Fruit fly (Drosophila melanogaster) whole organism, embryonic: ENCODE data around the gene Appl.

ENCODE experiments used
- ATbp ChIP-seq: fragments of 200-800 bp; sonication (Bioruptor generic); optimal IDR thresholded peaks from 2 replicates; lab custom pipeline; 2017; ENCODE audit warnings: missing biosample characterization, mild to moderate bottlenecking, missing genetic modification characterization, missing genetic modification reagents
- Abd-B ChIP-seq: fragments of 200-800 bp; sonication (Bioruptor generic); optimal IDR thresholded peaks from 2 replicates; lab custom pipeline; 2018; ENCODE audit warnings: missing biosample characterization, mild to moderate bottlenecking, missing genetic modification characterization, moderate library complexity
- Ada2b ChIP-seq: fragments of 200-800 bp; sonication (Bioruptor generic); IDR thresholded peaks from 2 replicates; pipeline ENCODE4 v1.3.6; 2022; ENCODE audit warnings: missing biosample characterization, missing genetic modification characterization
- Adf1 ChIP-seq: fragments of 200-800 bp; sonication (Bioruptor generic); IDR thresholded peaks from 2 replicates; pipeline ENCODE4 v1.3.6; 2022; ENCODE audit warnings: missing biosample characterization, missing genetic modification characterization
- CG10321 ChIP-seq: fragments of 200-800 bp; sonication (Bioruptor generic); IDR thresholded peaks from 2 replicates; pipeline ENCODE4 v1.3.6; 2022; ENCODE audit warnings: missing biosample characterization, missing genetic modification characterization
- CG10565 ChIP-seq: fragments of 200-800 bp; sonication (Bioruptor generic); optimal IDR thresholded peaks from 3 replicates; lab custom pipeline; 2016; ENCODE audit warnings: missing biosample characterization, mild to moderate bottlenecking, missing genetic modification characterization
- CG12071 ChIP-seq: fragments of 200-800 bp; sonication (Bioruptor generic); optimal IDR thresholded peaks from 3 replicates; lab custom pipeline; 2018; ENCODE audit warnings: missing biosample characterization, mild to moderate bottlenecking, missing genetic modification characterization
- CG15011 ChIP-seq: fragments of 200-800 bp; sonication (Bioruptor generic); optimal IDR thresholded peaks from 3 replicates; lab custom pipeline; 2018; ENCODE audit warnings: missing biosample characterization, mild to moderate bottlenecking, missing genetic modification characterization
- CG15601 ChIP-seq: fragments of 200-800 bp; sonication (Bioruptor generic); optimal IDR thresholded peaks from 3 replicates; lab custom pipeline; 2019; ENCODE audit warnings: missing biosample characterization, mild to moderate bottlenecking, missing genetic modification characterization, moderate library complexity
- CG15696 ChIP-seq: fragments of 200-800 bp; sonication (Bioruptor generic); optimal IDR thresholded peaks from 2 replicates; lab custom pipeline; 2019; ENCODE audit warnings: missing biosample characterization, mild to moderate bottlenecking, missing genetic modification characterization, moderate library complexity
- CG1603 ChIP-seq: fragments of 200-800 bp; sonication (Bioruptor generic); optimal IDR thresholded peaks from 2 replicates; lab custom pipeline; 2019; ENCODE audit warnings: missing biosample characterization, mild to moderate bottlenecking, missing genetic modification characterization, moderate library complexity
- CG18262 ChIP-seq: fragments of 200-800 bp; optimal IDR thresholded peaks from 3 replicates; lab custom pipeline; 2019; ENCODE audit warnings: missing biosample characterization, mild to moderate bottlenecking, missing genetic modification characterization, moderate library complexity
- CG33557 ChIP-seq: fragments of 200-800 bp; sonication (Bioruptor generic); optimal IDR thresholded peaks from 2 replicates; lab custom pipeline; 2019; ENCODE audit warnings: missing biosample characterization, mild to moderate bottlenecking, missing genetic modification characterization, moderate library complexity
- CG3407 ChIP-seq: fragments of 200-800 bp; sonication (Bioruptor generic); optimal IDR thresholded peaks from 2 replicates; lab custom pipeline; 2018; ENCODE audit warnings: missing biosample characterization, mild to moderate bottlenecking, missing genetic modification characterization
- CG8089 ChIP-seq: fragments of 200-800 bp; sonication (Bioruptor generic); optimal IDR thresholded peaks from 3 replicates; lab custom pipeline; 2016; ENCODE audit warnings: missing biosample characterization, missing genetic modification characterization
- CG9727 ChIP-seq: fragments of 200-800 bp; sonication (Bioruptor generic); optimal IDR thresholded peaks from 3 replicates; lab custom pipeline; 2017; ENCODE audit warnings: missing biosample characterization, mild to moderate bottlenecking, missing genetic modification characterization
- Dbx ChIP-seq: fragments of 200-800 bp; sonication (Bioruptor generic); IDR thresholded peaks from 3 replicates; pipeline ENCODE4 v1.3.6; 2022; ENCODE audit warnings: missing biosample characterization, missing genetic modification characterization
- Deaf1 ChIP-seq: fragments of 200-800 bp; optimal IDR thresholded peaks from 3 replicates; lab custom pipeline; 2019; ENCODE audit warnings: missing biosample characterization, mild to moderate bottlenecking, missing genetic modification characterization, moderate library complexity
- Dref ChIP-seq: fragments of 200-800 bp; sonication (Bioruptor generic); IDR thresholded peaks from 2 replicates; pipeline ENCODE4 v1.3.6; 2022; ENCODE audit warnings: missing biosample characterization, missing genetic modification characterization
- Ets65A ChIP-seq: fragments of 200-800 bp; sonication (Bioruptor generic); peaks from one replicate; lab custom pipeline; 2016; ENCODE audit warnings: missing biosample characterization, missing genetic modification characterization
- HLHmδ ChIP-seq: fragments of 200-800 bp; sonication (Bioruptor generic); optimal IDR thresholded peaks from 2 replicates; lab custom pipeline; 2018; ENCODE audit warnings: missing biosample characterization, mild to moderate bottlenecking, missing genetic modification characterization, moderate library complexity
- Hr78 ChIP-seq, 2 experiments: fragments of 200-800 bp in 1 of 2; fragments of >200 bp in 1 of 2; sonication (Bioruptor generic) in 1 of 2; optimal IDR thresholded peaks; 2 replicates each; lab custom pipeline; 2017 to 2019; ENCODE audit warnings: missing biosample characterization in 2 of 2, missing genetic modification characterization in 2 of 2, mild to moderate bottlenecking in 1 of 2, moderate library complexity in 1 of 2
- Kr ChIP-seq: fragments of 200-800 bp; sonication (Bioruptor generic); optimal IDR thresholded peaks from 2 replicates; lab custom pipeline; 2017; ENCODE audit warnings: missing biosample characterization, mild to moderate bottlenecking, missing genetic modification characterization
- Lhr ChIP-seq: fragments of 200-800 bp; sonication (Bioruptor generic); optimal IDR thresholded peaks from 3 replicates; lab custom pipeline; 2017; ENCODE audit warnings: mild to moderate bottlenecking, missing biosample characterization, missing genetic modification reagents, missing genetic modification characterization
- Nf-YA ChIP-seq: fragments of 200-800 bp; sonication (Bioruptor generic); IDR thresholded peaks from 2 replicates; pipeline ENCODE4 v1.3.6; 2022; ENCODE audit warnings: missing biosample characterization, missing genetic modification characterization
- Nf-YB ChIP-seq: fragments of 200-800 bp; sonication (Bioruptor generic); optimal IDR thresholded peaks from 3 replicates; lab custom pipeline; 2019; ENCODE audit warnings: missing biosample characterization, mild to moderate bottlenecking, missing genetic modification characterization, moderate library complexity
- Side ChIP-seq: fragments of 200-800 bp; sonication (Bioruptor generic); optimal IDR thresholded peaks from 2 replicates; lab custom pipeline; 2016; ENCODE audit warnings: missing biosample characterization, missing genetic modification characterization
- Stat92E ChIP-seq, 3 experiments: fragments of >200 bp in 2 of 3; fragments of 200-800 bp in 1 of 3; sonication (Bioruptor generic) in 1 of 3; optimal IDR thresholded peaks; 2 replicates each; lab custom pipeline; 2017 to 2019; ENCODE audit warnings: missing biosample characterization in 3 of 3, missing genetic modification characterization in 3 of 3, mild to moderate bottlenecking in 1 of 3, moderate library complexity in 1 of 3
- abd-A ChIP-seq: fragments of 200-800 bp; sonication (Bioruptor generic); optimal IDR thresholded peaks from 3 replicates; lab custom pipeline; 2019; ENCODE audit warnings: missing biosample characterization, mild to moderate bottlenecking, missing genetic modification characterization, moderate library complexity
- al ChIP-seq: fragments of 200-800 bp; sonication (Bioruptor generic); IDR thresholded peaks from 2 replicates; pipeline ENCODE4 v1.3.6; 2022; ENCODE audit warnings: missing biosample characterization, missing genetic modification characterization
- bab2 ChIP-seq: fragments of 200-800 bp; sonication (Bioruptor generic); optimal IDR thresholded peaks from 2 replicates; lab custom pipeline; 2016; ENCODE audit warnings: missing biosample characterization, missing genetic modification characterization
- cg ChIP-seq: fragments of 200-800 bp; sonication (Bioruptor generic); optimal IDR thresholded peaks from 3 replicates; lab custom pipeline; 2019; ENCODE audit warnings: missing biosample characterization, mild to moderate bottlenecking, missing genetic modification characterization, moderate library complexity
- chif ChIP-seq, 2 experiments: fragments of 200-800 bp; sonication (Bioruptor generic); optimal IDR thresholded peaks; 3 replicates each; lab custom pipeline; 2016; ENCODE audit warnings: missing biosample characterization in 2 of 2, missing genetic modification characterization in 2 of 2
- ci ChIP-seq: fragments of 200-800 bp; sonication (Bioruptor generic); IDR thresholded peaks from 3 replicates; pipeline ENCODE4 v1.3.6; 2022; ENCODE audit warnings: missing biosample characterization, missing genetic modification characterization
- crol ChIP-seq: fragments of 200-800 bp; sonication (Bioruptor generic); IDR thresholded peaks from 2 replicates; pipeline ENCODE4 v1.3.6; 2022; ENCODE audit warnings: missing biosample characterization, missing genetic modification characterization
- dmrt11E ChIP-seq: fragments of 200-800 bp; sonication (Bioruptor generic); optimal IDR thresholded peaks from 3 replicates; lab custom pipeline; 2018; ENCODE audit warnings: missing biosample characterization, mild to moderate bottlenecking, missing genetic modification characterization, moderate library complexity
- eve ChIP-seq, 2 experiments: fragments of >200 bp; optimal IDR thresholded peaks; 2 replicates each; lab custom pipeline; 2017; ENCODE audit warnings: missing biosample characterization in 2 of 2, missing genetic modification characterization in 2 of 2
- ewg ChIP-seq: fragments of 200-800 bp; sonication (Bioruptor generic); optimal IDR thresholded peaks from 3 replicates; lab custom pipeline; 2017; ENCODE audit warnings: mild to moderate bottlenecking, missing biosample characterization, missing genetic modification reagents, missing genetic modification characterization
- gro ChIP-seq: fragments of 200-800 bp; sonication (Bioruptor generic); optimal IDR thresholded peaks from 2 replicates; lab custom pipeline; 2016; ENCODE audit warnings: missing biosample characterization, missing genetic modification characterization
- jumu ChIP-seq: fragments of 200-800 bp; sonication (Bioruptor generic); optimal IDR thresholded peaks from 3 replicates; lab custom pipeline; 2016; ENCODE audit warnings: missing biosample characterization, missing genetic modification characterization
- lola ChIP-seq, 3 experiments: fragments of >200 bp in 2 of 3; fragments of 200-800 bp in 1 of 3; sonication (Bioruptor generic) in 1 of 3; optimal IDR thresholded peaks; 2 replicates each; lab custom pipeline; 2017 to 2019; ENCODE audit warnings: missing biosample characterization in 3 of 3, missing genetic modification characterization in 3 of 3, mild to moderate bottlenecking in 1 of 3, moderate library complexity in 1 of 3
- onecut ChIP-seq: fragments of 200-800 bp; sonication (Bioruptor generic); IDR thresholded peaks from 2 replicates; pipeline ENCODE4 v1.3.6; 2022; ENCODE audit warnings: missing biosample characterization, missing genetic modification characterization
- org-1 ChIP-seq: fragments of 200-800 bp; sonication (Bioruptor generic); optimal IDR thresholded peaks from 2 replicates; lab custom pipeline; 2017; ENCODE audit warnings: missing biosample characterization, missing genetic modification characterization
- otp ChIP-seq: fragments of 200-800 bp; sonication (Bioruptor generic); IDR thresholded peaks from 3 replicates; pipeline ENCODE4, ENCODE4 v1.3.6; 2022; ENCODE audit warnings: missing biosample characterization, missing genetic modification characterization
- pb ChIP-seq: fragments of 200-800 bp; sonication (Bioruptor generic); optimal IDR thresholded peaks from 3 replicates; lab custom pipeline; 2016; ENCODE audit warnings: missing biosample characterization, missing genetic modification characterization
- salm ChIP-seq: fragments of 200-800 bp; sonication (Bioruptor generic); optimal IDR thresholded peaks from 2 replicates; lab custom pipeline; 2018; ENCODE audit warnings: missing biosample characterization, mild to moderate bottlenecking, missing genetic modification characterization
- sens ChIP-seq: fragments of 200-800 bp; sonication (Bioruptor generic); peaks from one replicate; lab custom pipeline; 2016; ENCODE audit warnings: missing biosample characterization, missing genetic modification characterization
- sr ChIP-seq: fragments of 200-800 bp; sonication (Bioruptor generic); IDR thresholded peaks from 3 replicates; pipeline ENCODE4 v1.3.6; 2022; ENCODE audit warnings: missing biosample characterization, missing genetic modification characterization
- twi ChIP-seq: fragments of 200-800 bp; optimal IDR thresholded peaks from 2 replicates; lab custom pipeline; 2019; ENCODE audit warnings: missing biosample characterization, mild to moderate bottlenecking, missing genetic modification characterization, moderate library complexity
- unpg ChIP-seq: fragments of 200-800 bp; sonication (Bioruptor generic); optimal IDR thresholded peaks from 3 replicates; lab custom pipeline; 2018; ENCODE audit warnings: missing biosample characterization, mild to moderate bottlenecking, missing genetic modification characterization, moderate library complexity

Gene Appl

DNA sequence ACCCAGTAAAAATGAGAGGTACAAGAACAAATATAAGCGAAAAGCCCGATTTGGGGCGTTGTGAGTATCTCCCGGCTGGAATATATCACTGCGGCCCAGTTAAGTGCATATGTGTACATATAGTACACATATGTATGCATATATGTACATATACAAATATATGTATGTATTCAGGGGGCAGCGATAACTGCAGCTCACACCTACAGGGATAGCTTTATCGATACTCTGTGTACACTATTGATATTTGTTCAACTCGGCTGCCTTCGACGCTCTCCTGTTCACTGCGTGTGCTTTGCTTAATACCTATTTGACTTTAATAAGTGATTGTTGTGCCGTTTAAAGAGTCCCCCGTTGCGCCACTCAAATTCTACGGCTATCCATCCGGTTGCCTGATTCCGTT, 51.5 kb downstream of the Appl start, which contains the start of gene vnd (continued):
- peak; percentile 34 for TF ChIP-seq CG15601 (tag; lab: Kevin White, UChicago)
- TF ChIP-seq eve (GFP tag; optimal IDR thresholded peaks at IDR 0.05; lab: Kevin White, UChicago): no peak
- peak; percentile 15 for TF ChIP-seq twi (tag; lab: Kevin White, UChicago)
- TF ChIP-seq CG9727 (GFP tag; lab: Kevin White, UChicago): peak; percentile 40
- no peak for TF ChIP-seq Adf1
- TF ChIP-seq dmrt11E: peak; percentile 64
- TF ChIP-seq Kr (GFP tag; lab: Kevin White, UChicago): peak; percentile 41
- peak; percentile 78 for TF ChIP-seq HLHmδ (GFP tag; lab: Kevin White, UChicago)
- peak; percentile 12 for TF ChIP-seq Lhr (GFP tag; lab: Kevin White, UChicago)
- no peak for TF ChIP-seq CG12071 (GFP tag; lab: Kevin White, UChicago)
- peak; percentile 62 for TF ChIP-seq CG15696 (tag; lab: Kevin White, UChicago)
- no peak for TF ChIP-seq jumu (GFP tag; lab: Kevin White, UChicago)
- TF ChIP-seq Ets65A (GFP tag; lab: Kevin White, UChicago): no peak
- 0 out of 3 replicates have a peak, but pooled peaks have one; percentile 39 for TF ChIP-seq ci (GFP tag; lab: Robert Waterston, UW)
- TF ChIP-seq al (GFP tag; lab: Robert Waterston, UW): no peak
- peak; percentile 12 for TF ChIP-seq org-1 (GFP tag; lab: Kevin White, UChicago)
- TF ChIP-seq onecut (GFP tag; lab: Robert Waterston, UW): 0 out of 2 replicates have a peak, but pooled peaks have one; percentile 13
- TF ChIP-seq bab2 (GFP tag; lab: Kevin White, UChicago): peak; percentile 31
- TF ChIP-seq ATbp (GFP tag; lab: Kevin White, UChicago): peak; percentile 33
- TF ChIP-seq salm (tag; lab: Kevin White, UChicago): peak; percentile 10
- no peak for TF ChIP-seq CG15011 (GFP tag; lab: Kevin White, UChicago)
- no peak for TF ChIP-seq Dref (GFP tag; lab: Robert Waterston, UW)
- TF ChIP-seq CG1603 (tag; lab: Kevin White, UChicago): peak; percentile 42
- TF ChIP-seq CG3407 (GFP tag; lab: Kevin White, UChicago): peak; percentile 52
- TF ChIP-seq chif (GFP tag; optimal IDR thresholded peaks at IDR 0.05; lab: Kevin White, UChicago): no peak
- peak; percentile 17 for TF ChIP-seq CG8089 (GFP tag; lab: Kevin White, UChicago)
- TF ChIP-seq unpg (GFP tag; lab: Kevin White, UChicago): peak; percentile 16
- no peak for TF ChIP-seq CG10565
- TF ChIP-seq Abd-B: no peak
- TF ChIP-seq lola (GFP tag; optimal IDR thresholded peaks at IDR 0.05; lab: Kevin White, UChicago): peak in 1 of 3 experiments; percentile 29
- peak; percentile 78 for TF ChIP-seq CG33557

- TF ChIP-seq ewg (GFP tag; lab: Kevin White, UChicago): peak; percentile 90
- TF ChIP-seq Hr78 (GFP tag; optimal IDR thresholded peaks at IDR 0.05; lab: Kevin White, UChicago): no peak
- peak; percentile 36; the same call in 1 of the 2 replicates for TF ChIP-seq crol (GFP tag; lab: Robert Waterston, UW)
- peak; percentile 54 for TF ChIP-seq cg (GFP tag; lab: Kevin White, UChicago)
- no peak for TF ChIP-seq otp (GFP tag; lab: Robert Waterston, UW)
- TF ChIP-seq twi (tag; lab: Kevin White, UChicago): peak; percentile 13
- TF ChIP-seq CG10321 (GFP tag; lab: Robert Waterston, UW): peak; percentile 85
- no peak for TF ChIP-seq sr (GFP tag; lab: Robert Waterston, UW)
- TF ChIP-seq Stat92E (GFP tag; optimal IDR thresholded peaks at IDR 0.05; lab: Kevin White, UChicago): no peak
- TF ChIP-seq Side (GFP tag; lab: Kevin White, UChicago): no peak
- no peak for TF ChIP-seq Ada2b (GFP tag; lab: Robert Waterston, UW)
- no peak for TF ChIP-seq sens
- no peak for TF ChIP-seq Dbx
- TF ChIP-seq gro (GFP tag; lab: Kevin White, UChicago): no peak
- peak; percentile 24 for TF ChIP-seq Deaf1 (tag; lab: Kevin White, UChicago)
- no peak for TF ChIP-seq pb (GFP tag; lab: Kevin White, UChicago)
- peak; percentile 92 for TF ChIP-seq Adf1
- no peak for TF ChIP-seq CG18262 (tag; lab: Kevin White, UChicago)
- peak; percentile 25 for TF ChIP-seq abd-A (tag; lab: Kevin White, UChicago)
- peak; percentile 98 for TF ChIP-seq Nf-YB (GFP tag; lab: Kevin White, UChicago)
- peak; percentile 70 for TF ChIP-seq Nf-YA (GFP tag; lab: Robert Waterston, UW)
These were observed 58.6 kb downstream of the Appl start for dm6 chrX:588941-589340.
